Fruit fly (Drosophila melanogaster) whole organism, embryonic: ENCODE data around the gene CG13676.
A peak's percentile ranks its signal among the peaks of the same experiment; 100 is the strongest.

ENCODE experiments used
- Blimp-1 ChIP-seq: fragments of 200-800 bp; sonication (Bioruptor generic); optimal IDR thresholded peaks from 3 replicates; lab custom pipeline; 2018; ENCODE audit warnings: missing biosample characterization, missing genetic modification characterization, mild to moderate bottlenecking, moderate library complexity, missing genetic modification reagents
- CG10147 ChIP-seq: fragments of 200-800 bp; sonication (Bioruptor generic); optimal IDR thresholded peaks from 2 replicates; lab custom pipeline; 2019; ENCODE audit warnings: missing biosample characterization, mild to moderate bottlenecking, missing genetic modification characterization, moderate library complexity
- CG11695 ChIP-seq: fragments of 200-800 bp; sonication (Bioruptor generic); IDR thresholded peaks from 3 replicates; pipeline ENCODE4 v1.3.6; 2022; ENCODE audit warnings: missing biosample characterization, missing genetic modification characterization
- CG13123 ChIP-seq: fragments of 200-800 bp; sonication (Bioruptor generic); optimal IDR thresholded peaks from 2 replicates; lab custom pipeline; 2016; ENCODE audit warnings: missing biosample characterization, missing genetic modification characterization
- CG14050 ChIP-seq: fragments of 200-800 bp; sonication (Bioruptor generic); IDR thresholded peaks from 3 replicates; pipeline ENCODE4 v1.3.6; 2022; ENCODE audit warnings: missing biosample characterization, missing genetic modification characterization
- CG14860 ChIP-seq: fragments of 200-800 bp; sonication (Bioruptor generic); IDR thresholded peaks from 3 replicates; pipeline ENCODE4 v1.3.6; 2022; ENCODE audit warnings: missing biosample characterization, missing genetic modification characterization; ENCODE audit not compliant: partially characterized antibody
- CG15601 ChIP-seq: fragments of 200-800 bp; sonication (Bioruptor generic); optimal IDR thresholded peaks from 3 replicates; lab custom pipeline; 2019; ENCODE audit warnings: missing biosample characterization, mild to moderate bottlenecking, missing genetic modification characterization, moderate library complexity
- CG16815 ChIP-seq: fragments of 200-800 bp; sonication (Bioruptor generic); optimal IDR thresholded peaks from 3 replicates; lab custom pipeline; 2017; ENCODE audit warnings: missing biosample characterization, mild to moderate bottlenecking, missing genetic modification characterization
- CG2678 ChIP-seq: fragments of 200-800 bp; sonication (Bioruptor generic); optimal IDR thresholded peaks from 3 replicates; lab custom pipeline; 2019; ENCODE audit warnings: missing biosample characterization, mild to moderate bottlenecking, missing genetic modification characterization, moderate library complexity
- CG31365 ChIP-seq: fragments of 200-800 bp; sonication (Bioruptor generic); optimal IDR thresholded peaks from 2 replicates; lab custom pipeline; 2018; ENCODE audit warnings: missing biosample characterization, mild to moderate bottlenecking, missing genetic modification characterization
- CG3281 ChIP-seq: fragments of 200-800 bp; sonication (Bioruptor generic); optimal IDR thresholded peaks from 3 replicates; lab custom pipeline; 2017; ENCODE audit warnings: missing biosample characterization, mild to moderate bottlenecking, missing genetic modification characterization
- CG3407 ChIP-seq: fragments of 200-800 bp; sonication (Bioruptor generic); optimal IDR thresholded peaks from 2 replicates; lab custom pipeline; 2018; ENCODE audit warnings: missing biosample characterization, mild to moderate bottlenecking, missing genetic modification characterization
- CG3726 ChIP-seq: fragments of 200-800 bp; sonication (Bioruptor generic); IDR thresholded peaks from 3 replicates; pipeline ENCODE4, ENCODE4 v1.3.6; 2022; ENCODE audit warnings: missing biosample characterization, missing genetic modification characterization
- CG6689 ChIP-seq: fragments of 200-800 bp; sonication (Bioruptor generic); IDR thresholded peaks from 2 replicates; pipeline ENCODE4 v1.3.6; 2022; ENCODE audit warnings: missing biosample characterization, missing genetic modification characterization
- CG8765 ChIP-seq: fragments of 200-800 bp; sonication (Bioruptor generic); IDR thresholded peaks from 2 replicates; pipeline ENCODE4 v1.3.6; 2022; ENCODE audit warnings: missing biosample characterization, missing genetic modification characterization
- Camta ChIP-seq: fragments of 200-800 bp; sonication (Bioruptor generic); optimal IDR thresholded peaks from 2 replicates; lab custom pipeline; 2016; ENCODE audit warnings: missing biosample characterization, missing genetic modification characterization
- D19A ChIP-seq: fragments of 200-800 bp; optimal IDR thresholded peaks from 3 replicates; lab custom pipeline; 2019; ENCODE audit warnings: missing biosample characterization, mild to moderate bottlenecking, missing genetic modification characterization, moderate library complexity
- Dref ChIP-seq: fragments of 200-800 bp; sonication (Bioruptor generic); IDR thresholded peaks from 2 replicates; pipeline ENCODE4 v1.3.6; 2022; ENCODE audit warnings: missing biosample characterization, missing genetic modification characterization
- HHEX ChIP-seq: fragments of 200-800 bp; sonication (Bioruptor generic); optimal IDR thresholded peaks from 3 replicates; lab custom pipeline; 2017; ENCODE audit warnings: missing biosample characterization, mild to moderate bottlenecking, missing genetic modification characterization, missing genetic modification reagents
- HLH4C ChIP-seq: fragments of 200-800 bp; sonication (Bioruptor generic); IDR thresholded peaks from 3 replicates; pipeline ENCODE4 v1.3.6; 2022; ENCODE audit warnings: missing biosample characterization, missing genetic modification characterization; ENCODE audit not compliant: partially characterized antibody
- HLH54F ChIP-seq: fragments of 200-800 bp; sonication (Bioruptor generic); optimal IDR thresholded peaks from 3 replicates; lab custom pipeline; 2016; ENCODE audit warnings: missing biosample characterization, missing genetic modification characterization
- Hr39 ChIP-seq: fragments of >200 bp; optimal IDR thresholded peaks from 2 replicates; lab custom pipeline; 2017
- Mad ChIP-seq: fragments of 200-800 bp; sonication (Bioruptor generic); optimal IDR thresholded peaks from 2 replicates; lab custom pipeline; 2016; ENCODE audit warnings: missing biosample characterization, missing genetic modification characterization
- Mes4 ChIP-seq: fragments of 200-800 bp; sonication (Bioruptor generic); optimal IDR thresholded peaks from 2 replicates; lab custom pipeline; 2016; ENCODE audit warnings: missing biosample characterization, missing genetic modification characterization
- Mrtf ChIP-seq: fragments of 200-800 bp; sonication (Bioruptor generic); IDR thresholded peaks from 3 replicates; pipeline ENCODE4 v1.3.6; 2022; ENCODE audit warnings: missing biosample characterization, missing genetic modification characterization
- Opbp ChIP-seq: fragments of 200-800 bp; sonication (Bioruptor generic); IDR thresholded peaks from 3 replicates; pipeline ENCODE4 v1.3.6; 2022; ENCODE audit warnings: missing biosample characterization, missing genetic modification characterization; ENCODE audit not compliant: partially characterized antibody
- Vsx1 ChIP-seq: fragments of 200-800 bp; sonication (Bioruptor generic); optimal IDR thresholded peaks from 2 replicates; lab custom pipeline; 2017; ENCODE audit warnings: missing biosample characterization, mild to moderate bottlenecking, missing genetic modification characterization, missing genetic modification reagents
- bigmax ChIP-seq: fragments of 200-800 bp; sonication (Bioruptor generic); optimal IDR thresholded peaks from 2 replicates; lab custom pipeline; 2018; ENCODE audit warnings: missing biosample characterization, mild to moderate bottlenecking, missing genetic modification characterization
- bowl ChIP-seq: fragments of 200-800 bp; sonication (Bioruptor generic); IDR thresholded peaks from 2 replicates; pipeline ENCODE4 v1.3.6; 2022; ENCODE audit warnings: missing biosample characterization, missing genetic modification characterization
- cad ChIP-seq: fragments of >200 bp; optimal IDR thresholded peaks from 2 replicates; lab custom pipeline; 2017; ENCODE audit warnings: missing biosample characterization, missing genetic modification characterization
- cg ChIP-seq: fragments of 200-800 bp; sonication (Bioruptor generic); optimal IDR thresholded peaks from 3 replicates; lab custom pipeline; 2019; ENCODE audit warnings: missing biosample characterization, mild to moderate bottlenecking, missing genetic modification characterization, moderate library complexity
- dmrt99B ChIP-seq: fragments of 200-800 bp; sonication (Bioruptor generic); optimal IDR thresholded peaks from 2 replicates; lab custom pipeline; 2018; ENCODE audit warnings: missing biosample characterization, mild to moderate bottlenecking, missing genetic modification characterization, moderate library complexity
- eyg ChIP-seq: fragments of 200-800 bp; sonication (Bioruptor generic); optimal IDR thresholded peaks from 3 replicates; lab custom pipeline; 2016; ENCODE audit warnings: missing biosample characterization, missing genetic modification characterization
- gsb ChIP-seq: fragments of 200-800 bp; sonication (Bioruptor generic); IDR thresholded peaks from 2 replicates; pipeline ENCODE4 v1.3.6; 2022; ENCODE audit warnings: missing biosample characterization, missing genetic modification characterization
- gsb-n ChIP-seq: fragments of 200-800 bp; sonication (Bioruptor generic); optimal IDR thresholded peaks from 3 replicates; lab custom pipeline; 2018; ENCODE audit warnings: missing biosample characterization, mild to moderate bottlenecking, missing genetic modification characterization
- ind ChIP-seq: fragments of 200-800 bp; sonication (Bioruptor generic); optimal IDR thresholded peaks from 3 replicates; lab custom pipeline; 2016; ENCODE audit warnings: missing biosample characterization, missing genetic modification characterization
- jing ChIP-seq: fragments of 200-800 bp; sonication (Bioruptor generic); optimal IDR thresholded peaks from 2 replicates; lab custom pipeline; 2018; ENCODE audit warnings: missing biosample characterization, mild to moderate bottlenecking, missing genetic modification characterization
- klu ChIP-seq: fragments of 200-800 bp; sonication (Bioruptor generic); IDR thresholded peaks from 2 replicates; pipeline ENCODE4 v1.3.6; 2022; ENCODE audit warnings: missing biosample characterization, missing genetic modification characterization
- luna ChIP-seq: fragments of 200-800 bp; sonication (Bioruptor generic); optimal IDR thresholded peaks from 2 replicates; lab custom pipeline; 2016; ENCODE audit warnings: missing biosample characterization, missing genetic modification characterization
- maf-S ChIP-seq: fragments of 200-800 bp; sonication (Bioruptor generic); optimal IDR thresholded peaks from 2 replicates; lab custom pipeline; 2016; ENCODE audit warnings: missing biosample characterization, missing genetic modification characterization
- mirr ChIP-seq: fragments of 200-800 bp; sonication (Bioruptor generic); optimal IDR thresholded peaks from 3 replicates; lab custom pipeline; 2018; ENCODE audit warnings: missing biosample characterization, mild to moderate bottlenecking, missing genetic modification characterization
- pan ChIP-seq, 4 experiments: fragments of >200 bp in 3 of 4; fragments of 200-800 bp in 1 of 4; sonication (Bioruptor generic) in 1 of 4; optimal IDR thresholded peaks in 3 of 4; IDR thresholded peaks in 1 of 4; 2 replicates each; pipeline versions ENCODE4 v1.3.6 to Lab custom; 2017 to 2022; ENCODE audit warnings: missing biosample characterization in 2 of 4, missing genetic modification characterization in 2 of 4, mixed read lengths in 1 of 4
- pb ChIP-seq: fragments of 200-800 bp; sonication (Bioruptor generic); optimal IDR thresholded peaks from 3 replicates; lab custom pipeline; 2016; ENCODE audit warnings: missing biosample characterization, missing genetic modification characterization
- pum ChIP-seq: fragments of 200-800 bp; sonication (Bioruptor generic); optimal IDR thresholded peaks from 2 replicates; lab custom pipeline; 2016; ENCODE audit warnings: missing biosample characterization, missing genetic modification characterization
- schlank ChIP-seq: fragments of 200-800 bp; sonication (Bioruptor generic); optimal IDR thresholded peaks from 2 replicates; lab custom pipeline; 2018; ENCODE audit warnings: missing biosample characterization, mild to moderate bottlenecking, missing genetic modification characterization
- sens-2 ChIP-seq: fragments of 200-800 bp; sonication (Bioruptor generic); IDR thresholded peaks from 2 replicates; pipeline ENCODE4 v1.3.6; 2022; ENCODE audit warnings: missing biosample characterization, missing genetic modification characterization
- sim ChIP-seq: fragments of 200-800 bp; sonication (Bioruptor generic); IDR thresholded peaks from 2 replicates; pipeline ENCODE4 v1.3.6; 2022; ENCODE audit warnings: missing biosample characterization, missing genetic modification characterization
- stc ChIP-seq: fragments of 200-800 bp; sonication (Bioruptor generic); IDR thresholded peaks from 2 replicates; pipeline ENCODE4 v1.3.6; 2022; ENCODE audit warnings: missing biosample characterization, missing genetic modification characterization
- tll ChIP-seq, 2 experiments: fragments of 200-800 bp in 1 of 2; fragments of >200 bp in 1 of 2; sonication (Bioruptor generic) in 1 of 2; optimal IDR thresholded peaks; 2 replicates each; lab custom pipeline; 2017 to 2019; ENCODE audit warnings: missing biosample characterization in 2 of 2, missing genetic modification characterization in 2 of 2, mild to moderate bottlenecking in 1 of 2, moderate library complexity in 1 of 2

The CG13676 gene

dm6 chr3L:8115864-8116528, 35.6 kb downstream of the CG13676 start, which contains the start of the genes Arp3 and msk (continued):
- peak; percentile 48 to 60 for TF ChIP-seq tll (GFP tag; optimal IDR thresholded peaks at IDR 0.05; lab: Kevin White, UChicago)
- peak; percentile 86 for TF ChIP-seq maf-S (GFP tag; lab: Kevin White, UChicago)
- no peak for TF ChIP-seq cad
- TF ChIP-seq bigmax (GFP tag; lab: Kevin White, UChicago): peak; percentile 38
- peak; percentile 16 for TF ChIP-seq CG31365 (tag; lab: Kevin White, UChicago)
- TF ChIP-seq gsb (GFP tag; lab: Robert Waterston, UW): no peak
- peak; percentile 55; the same call in 1 of the 3 replicates for TF ChIP-seq HLH4C (GFP tag; lab: Robert Waterston, UW)
- TF ChIP-seq pb: peak; percentile 80
- peak; percentile 49 for TF ChIP-seq schlank (tag; lab: Kevin White, UChicago)
- TF ChIP-seq CG8765 (GFP tag; lab: Robert Waterston, UW): peak; percentile 47; the same call in 1 of the 2 replicates
- peak; percentile 87 for TF ChIP-seq Camta (GFP tag; lab: Kevin White, UChicago)
- peak; percentile 88 for TF ChIP-seq Mad (GFP tag; lab: Kevin White, UChicago)
- no peak; the same call in 1 of the 2 replicates for TF ChIP-seq bowl (GFP tag; lab: Robert Waterston, UW)
- no peak for TF ChIP-seq D19A (tag; lab: Kevin White, UChicago)
- no peak for TF ChIP-seq Hr39 (lab: Kevin White, UChicago)
- TF ChIP-seq Mrtf (GFP tag; lab: Robert Waterston, UW): peak; percentile 64; the same call in 2 of the 3 replicates
- TF ChIP-seq CG15601 (tag; lab: Kevin White, UChicago): peak; percentile 78
- TF ChIP-seq sim: 0 out of 2 replicates have a peak, but pooled peaks have one; percentile 33
- peak; percentile 88 for TF ChIP-seq cg (GFP tag; lab: Kevin White, UChicago)
- peak; percentile 50; the same call in 1 of the 3 replicates for TF ChIP-seq CG11695 (GFP tag; lab: Robert Waterston, UW)
- peak; percentile 85 for TF ChIP-seq eyg
- TF ChIP-seq Opbp (GFP tag; lab: Robert Waterston, UW): no peak
- no peak for TF ChIP-seq jing (GFP tag; lab: Kevin White, UChicago)
- TF ChIP-seq CG13123 (GFP tag; lab: Kevin White, UChicago): peak; percentile 76
- peak; percentile 81 for TF ChIP-seq mirr (GFP tag; lab: Kevin White, UChicago)
- TF ChIP-seq klu (GFP tag; lab: Robert Waterston, UW): peak; percentile 43; the same call in 1 of the 2 replicates
- peak; percentile 74 for TF ChIP-seq HHEX (GFP tag; lab: Kevin White, UChicago)
- no peak for TF ChIP-seq Vsx1 (GFP tag; lab: Kevin White, UChicago)
- TF ChIP-seq CG14050: no peak
- TF ChIP-seq ind: peak; percentile 88
- peak; percentile 74 for TF ChIP-seq CG16815
- TF ChIP-seq Blimp-1: no peak
- TF ChIP-seq stc (GFP tag; lab: Robert Waterston, UW): no peak
- peak; percentile 65 for TF ChIP-seq Dref
- TF ChIP-seq pum (GFP tag; lab: Kevin White, UChicago): peak; percentile 91
- no peak for TF ChIP-seq CG3726 (GFP tag; lab: Robert Waterston, UW)
- peak; percentile 78 for TF ChIP-seq luna (GFP tag; lab: Kevin White, UChicago)
- TF ChIP-seq gsb-n (tag; lab: Kevin White, UChicago): no peak
- TF ChIP-seq CG3407 (GFP tag; lab: Kevin White, UChicago): no peak
- peak; percentile 56 for TF ChIP-seq CG6689 (GFP tag; lab: Robert Waterston, UW)
- TF ChIP-seq pan (optimal IDR thresholded peaks at IDR 0.05; lab: Kevin White, UChicago): no peak
- TF ChIP-seq pan (GFP tag; optimal IDR thresholded peaks at IDR 0.05 in 1 of 2, IDR thresholded peaks at IDR 0.05 in 1 of 2): peak in 1 of 2 experiments; percentile 54
- TF ChIP-seq HLH54F (GFP tag; lab: Kevin White, UChicago): peak; percentile 91
- no peak for TF ChIP-seq dmrt99B (tag; lab: Kevin White, UChicago)
- TF ChIP-seq CG3281: peak; percentile 88
- TF ChIP-seq CG14860 (GFP tag; lab: Robert Waterston, UW): no peak
- TF ChIP-seq sens-2 (GFP tag; lab: Robert Waterston, UW): no peak
- TF ChIP-seq Mes4 (GFP tag; lab: Kevin White, UChicago): peak; percentile 76
- no peak for TF ChIP-seq CG2678
- peak; percentile 81 for TF ChIP-seq CG10147 (GFP tag; lab: Kevin White, UChicago)
